Fruit fly (Drosophila melanogaster) whole organism, embryonic: ENCODE measurements around the gene trbl.

Experiments
- Abd-B ChIP-seq: fragments of 200-800 bp; sonication (Bioruptor generic); optimal IDR thresholded peaks from 2 replicates; lab custom pipeline; 2018; ENCODE audit warnings: missing biosample characterization, mild to moderate bottlenecking, missing genetic modification characterization, moderate library complexity
- BEAF-32 ChIP-seq: fragments of 200-800 bp; sonication (Bioruptor generic); optimal IDR thresholded peaks from 3 replicates; lab custom pipeline; 2017; ENCODE audit warnings: missing biosample characterization, missing genetic modification characterization, mild to moderate bottlenecking, moderate library complexity, missing genetic modification reagents
- CG10267 ChIP-seq: fragments of 200-800 bp; sonication (Bioruptor generic); optimal IDR thresholded peaks from 2 replicates; lab custom pipeline; 2018; ENCODE audit warnings: missing biosample characterization, mild to moderate bottlenecking, missing genetic modification characterization, moderate library complexity
- CG14710 ChIP-seq: fragments of 200-800 bp; sonication (Bioruptor generic); optimal IDR thresholded peaks from 3 replicates; lab custom pipeline; 2019; ENCODE audit warnings: missing biosample characterization, mild to moderate bottlenecking, missing genetic modification characterization, moderate library complexity
- CG16813 ChIP-seq: fragments of 200-800 bp; sonication (Bioruptor generic); IDR thresholded peaks from 3 replicates; pipeline ENCODE4 v1.3.6; 2022; ENCODE audit warnings: missing biosample characterization, missing genetic modification characterization; ENCODE audit not compliant: partially characterized antibody
- CG2116 ChIP-seq: fragments of 200-800 bp; sonication (Bioruptor generic); optimal IDR thresholded peaks from 3 replicates; lab custom pipeline; 2018; ENCODE audit warnings: missing biosample characterization, mild to moderate bottlenecking, missing genetic modification characterization
- CG34224 ChIP-seq: fragments of 200-800 bp; sonication (Bioruptor generic); IDR thresholded peaks from 3 replicates; pipeline ENCODE4 v1.3.6; 2022; ENCODE audit warnings: missing biosample characterization, missing genetic modification characterization; ENCODE audit not compliant: partially characterized antibody
- CG3726 ChIP-seq: fragments of 200-800 bp; sonication (Bioruptor generic); IDR thresholded peaks from 3 replicates; pipeline ENCODE4, ENCODE4 v1.3.6; 2022; ENCODE audit warnings: missing biosample characterization, missing genetic modification characterization
- CG42726 ChIP-seq: fragments of 200-800 bp; sonication (Bioruptor generic); IDR thresholded peaks from 2 replicates; pipeline ENCODE4 v1.3.6; 2022; ENCODE audit warnings: missing biosample characterization, missing genetic modification characterization; ENCODE audit not compliant: partially characterized antibody
- CG4617 ChIP-seq: fragments of 200-800 bp; sonication (Bioruptor generic); optimal IDR thresholded peaks from 3 replicates; lab custom pipeline; 2016; ENCODE audit warnings: missing biosample characterization, missing genetic modification characterization, borderline replicate concordance
- CG4820 ChIP-seq: fragments of 200-800 bp; sonication (Bioruptor generic); optimal IDR thresholded peaks from 3 replicates; lab custom pipeline; 2016; ENCODE audit warnings: missing biosample characterization, missing genetic modification characterization
- CG5180 ChIP-seq: fragments of 200-800 bp; sonication (Bioruptor generic); optimal IDR thresholded peaks from 3 replicates; lab custom pipeline; 2017; ENCODE audit warnings: missing biosample characterization, missing genetic modification characterization, mild to moderate bottlenecking, moderate library complexity, missing genetic modification reagents
- CG6654 ChIP-seq: fragments of 200-800 bp; sonication (Bioruptor generic); optimal IDR thresholded peaks from 2 replicates; lab custom pipeline; 2017; ENCODE audit warnings: missing biosample characterization, mild to moderate bottlenecking, missing genetic modification characterization
- CG6791 ChIP-seq: fragments of 200-800 bp; sonication (Bioruptor generic); IDR thresholded peaks from 3 replicates; pipeline ENCODE4 v1.3.6; 2022; ENCODE audit warnings: missing biosample characterization, missing genetic modification characterization; ENCODE audit not compliant: partially characterized antibody
- CG8478 ChIP-seq: fragments of >200 bp; optimal IDR thresholded peaks from 2 replicates; lab custom pipeline; 2018
- CG9817 ChIP-seq: fragments of 200-800 bp; sonication (Bioruptor generic); optimal IDR thresholded peaks from 2 replicates; lab custom pipeline; 2018; ENCODE audit warnings: missing biosample characterization, mild to moderate bottlenecking, missing genetic modification characterization, moderate library complexity
- Camta ChIP-seq: fragments of 200-800 bp; sonication (Bioruptor generic); optimal IDR thresholded peaks from 2 replicates; lab custom pipeline; 2016; ENCODE audit warnings: missing biosample characterization, missing genetic modification characterization
- Doc3 ChIP-seq: fragments of 200-800 bp; sonication (Bioruptor generic); IDR thresholded peaks from 3 replicates; pipeline ENCODE4 v1.3.6; 2022; ENCODE audit warnings: missing biosample characterization, missing genetic modification characterization; ENCODE audit not compliant: partially characterized antibody
- Dref ChIP-seq: fragments of 200-800 bp; sonication (Bioruptor generic); IDR thresholded peaks from 2 replicates; pipeline ENCODE4 v1.3.6; 2022; ENCODE audit warnings: missing biosample characterization, missing genetic modification characterization
- Elba2 ChIP-seq: fragments of 200-800 bp; sonication (Bioruptor generic); optimal IDR thresholded peaks from 3 replicates; lab custom pipeline; 2016; ENCODE audit warnings: missing biosample characterization, missing genetic modification characterization
- Ets65A ChIP-seq: fragments of 200-800 bp; sonication (Bioruptor generic); peaks from one replicate; lab custom pipeline; 2016; ENCODE audit warnings: missing biosample characterization, missing genetic modification characterization
- Ets97D ChIP-seq: fragments of 200-800 bp; sonication (Bioruptor generic); optimal IDR thresholded peaks from 3 replicates; lab custom pipeline; 2016; ENCODE audit warnings: missing biosample characterization, missing genetic modification characterization
- GATAe ChIP-seq: fragments of 200-800 bp; sonication (Bioruptor generic); conservative IDR thresholded peaks from 2 replicates; pipeline ENCODE4 v1.3.6; 2022; ENCODE audit warnings: missing biosample characterization, missing genetic modification characterization
- HmgZ ChIP-seq: fragments of 200-800 bp; sonication (Bioruptor generic); optimal IDR thresholded peaks from 2 replicates; lab custom pipeline; 2018; ENCODE audit warnings: missing biosample characterization, mild to moderate bottlenecking, missing genetic modification characterization
- Hsf ChIP-seq: fragments of 200-800 bp; sonication (Bioruptor generic); optimal IDR thresholded peaks from 3 replicates; lab custom pipeline; 2016; ENCODE audit warnings: missing biosample characterization, missing genetic modification characterization
- NfI ChIP-seq: fragments of 200-800 bp; sonication (Bioruptor generic); optimal IDR thresholded peaks from 3 replicates; lab custom pipeline; 2018; ENCODE audit warnings: missing biosample characterization, mild to moderate bottlenecking, missing genetic modification characterization, moderate library complexity
- Scr ChIP-seq: fragments of 200-800 bp; sonication (Bioruptor generic); IDR thresholded peaks from 2 replicates; pipeline ENCODE4 v1.3.6; 2022; ENCODE audit warnings: missing biosample characterization, missing genetic modification characterization; ENCODE audit not compliant: partially characterized antibody
- Side ChIP-seq: fragments of 200-800 bp; sonication (Bioruptor generic); optimal IDR thresholded peaks from 2 replicates; lab custom pipeline; 2016; ENCODE audit warnings: missing biosample characterization, missing genetic modification characterization
- Sin3A ChIP-seq: fragments of >200 bp; optimal IDR thresholded peaks from 2 replicates; lab custom pipeline; 2018
- amos ChIP-seq: fragments of 200-800 bp; sonication (Bioruptor generic); IDR thresholded peaks from 2 replicates; pipeline ENCODE4 v1.3.6; 2022; ENCODE audit warnings: missing biosample characterization, missing genetic modification characterization; ENCODE audit not compliant: partially characterized antibody
- ash1 ChIP-seq: fragments of 200-800 bp; sonication (Bioruptor generic); optimal IDR thresholded peaks from 2 replicates; lab custom pipeline; 2018; ENCODE audit warnings: missing biosample characterization, mild to moderate bottlenecking, missing genetic modification characterization
- btn ChIP-seq: fragments of 200-800 bp; sonication (Bioruptor generic); optimal IDR thresholded peaks from 2 replicates; lab custom pipeline; 2016; ENCODE audit warnings: missing biosample characterization, missing genetic modification characterization
- croc ChIP-seq: fragments of 200-800 bp; sonication (Bioruptor generic); conservative IDR thresholded peaks from 3 replicates; pipeline ENCODE4 v1.3.6; 2022; ENCODE audit warnings: missing biosample characterization, missing genetic modification characterization
- crp ChIP-seq, 2 experiments: fragments of 200-800 bp; sonication (Bioruptor generic); optimal IDR thresholded peaks; 2 replicates in 1 of 2; 3 replicates in 1 of 2; lab custom pipeline; 2017; ENCODE audit warnings: missing biosample characterization in 2 of 2, missing genetic modification characterization in 2 of 2, mild to moderate bottlenecking in 1 of 2, moderate library complexity in 1 of 2
- ems ChIP-seq: fragments of 200-800 bp; sonication (Bioruptor generic); optimal IDR thresholded peaks from 3 replicates; lab custom pipeline; 2016; ENCODE audit warnings: missing biosample characterization, missing genetic modification characterization
- fd3F ChIP-seq: fragments of 200-800 bp; sonication (Bioruptor generic); optimal IDR thresholded peaks from 2 replicates; lab custom pipeline; 2018; ENCODE audit warnings: missing biosample characterization, mild to moderate bottlenecking, missing genetic modification characterization, moderate library complexity
- hbn ChIP-seq: fragments of 200-800 bp; sonication (Bioruptor generic); IDR thresholded peaks from 2 replicates; pipeline ENCODE4 v1.3.6; 2022; ENCODE audit warnings: missing biosample characterization, missing genetic modification characterization; ENCODE audit not compliant: partially characterized antibody
- knrl ChIP-seq: fragments of 200-800 bp; sonication (Bioruptor generic); IDR thresholded peaks from 3 replicates; pipeline ENCODE4 v1.3.6; 2022; ENCODE audit warnings: missing biosample characterization, missing genetic modification characterization; ENCODE audit not compliant: partially characterized antibody
- nerfin-2 ChIP-seq: fragments of 200-800 bp; sonication (Bioruptor generic); IDR thresholded peaks from 2 replicates; pipeline ENCODE4 v1.3.6; 2022; ENCODE audit warnings: missing biosample characterization, missing genetic modification characterization; ENCODE audit not compliant: partially characterized antibody
- pzg ChIP-seq: fragments of 200-800 bp; sonication (Bioruptor generic); optimal IDR thresholded peaks from 3 replicates; lab custom pipeline; 2018; ENCODE audit warnings: missing biosample characterization, mild to moderate bottlenecking, missing genetic modification characterization, moderate library complexity
- sna ChIP-seq: fragments of 200-800 bp; sonication (Bioruptor generic); IDR thresholded peaks from 2 replicates; pipeline ENCODE4 v1.3.6; 2022; ENCODE audit warnings: missing biosample characterization, missing genetic modification characterization; ENCODE audit not compliant: partially characterized antibody
- tna ChIP-seq: fragments of 200-800 bp; sonication (Bioruptor generic); IDR thresholded peaks from 2 replicates; pipeline ENCODE4 v1.3.6; 2022; ENCODE audit warnings: missing biosample characterization, missing genetic modification characterization; ENCODE audit not compliant: partially characterized antibody
- trem ChIP-seq: fragments of 200-800 bp; optimal IDR thresholded peaks from 3 replicates; lab custom pipeline; 2019; ENCODE audit warnings: missing biosample characterization, mild to moderate bottlenecking, missing genetic modification characterization, moderate library complexity
- unc-4 ChIP-seq: fragments of 200-800 bp; sonication (Bioruptor generic); IDR thresholded peaks from 2 replicates; pipeline ENCODE4 v1.3.6; 2022; ENCODE audit warnings: missing biosample characterization, missing genetic modification characterization; ENCODE audit not compliant: partially characterized antibody
- zen2 ChIP-seq: fragments of 200-800 bp; sonication (Bioruptor generic); IDR thresholded peaks from 3 replicates; pipeline ENCODE4 v1.3.6; 2022; ENCODE audit warnings: missing biosample characterization, missing genetic modification characterization; ENCODE audit not compliant: partially characterized antibody

Gene trbl

DNA sequence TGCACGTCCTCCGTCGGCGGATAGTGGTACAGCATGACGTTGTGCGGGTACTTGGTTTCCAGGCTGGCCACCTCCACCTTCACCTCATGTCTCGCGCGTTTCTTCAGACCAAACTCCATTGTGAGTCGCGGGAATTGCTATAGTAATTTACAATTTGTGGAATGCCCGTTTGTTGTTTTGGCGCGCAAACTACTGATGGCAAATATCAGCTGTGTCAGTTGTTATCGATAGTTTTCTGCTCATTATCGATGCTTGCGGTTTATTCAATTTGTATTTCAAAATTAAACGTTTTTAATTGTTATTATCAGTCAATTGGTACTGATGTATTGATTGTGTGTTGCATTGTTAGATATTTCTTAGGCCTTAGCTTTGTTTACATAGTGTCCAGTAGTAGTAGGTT lies 40.0 kb downstream of the trbl start, which contains the start of gene Prim2 (continued):
- no peak for TF ChIP-seq Abd-B (GFP tag; lab: Kevin White, UChicago)
- no peak for TF ChIP-seq CG9817 (tag; lab: Kevin White, UChicago)
- peak; percentile 16 for TF ChIP-seq Sin3A (lab: Kevin White, UChicago)
- no peak for TF ChIP-seq CG4617 (GFP tag; lab: Kevin White, UChicago)
- no peak for TF ChIP-seq Elba2
- TF ChIP-seq zen2 = peak; percentile 61; the same call in 2 of the 3 replicates
- no peak for TF ChIP-seq btn (GFP tag; lab: Kevin White, UChicago)
- TF ChIP-seq Scr (GFP tag; lab: Robert Waterston, UW) = peak; percentile 70
- peak; percentile 69 for TF ChIP-seq sna (GFP tag; lab: Robert Waterston, UW)
- TF ChIP-seq fd3F (GFP tag; lab: Kevin White, UChicago) = no peak
- no peak for TF ChIP-seq GATAe
- TF ChIP-seq ash1 (GFP tag; lab: Kevin White, UChicago) = no peak
- peak; percentile 69 for TF ChIP-seq CG34224 (GFP tag; lab: Robert Waterston, UW)
- no peak for TF ChIP-seq Camta
- peak; percentile 75 for TF ChIP-seq Dref (GFP tag; lab: Robert Waterston, UW)
- peak; percentile 21 for TF ChIP-seq CG10267 (tag; lab: Kevin White, UChicago)
- no peak for TF ChIP-seq CG5180 (GFP tag; lab: Kevin White, UChicago)

- no peak for TF ChIP-seq croc (GFP tag; lab: Robert Waterston, UW)
- TF ChIP-seq Ets65A (GFP tag; lab: Kevin White, UChicago) = peak; percentile 27
These were observed 43.2 kb downstream of the trbl start, which contains the start of gene CG5665 for dm6 chr3L:20358212-20358611. TSS of gene CG5665 (plus strand) at chr3L:20358512.

dm6 chr3L:20356613-20357012 lies 44.8 kb downstream of the trbl start, which contains the start of gene kin17:
TSS of gene kin17 (plus strand) at chr3L:20356807.
- TF ChIP-seq sna (GFP tag; lab: Robert Waterston, UW) (peak; percentile 51; the same call in 1 of the 2 replicates), knrl (GFP tag; lab: Robert Waterston, UW) (peak; percentile 64), hbn (peak; percentile 65; the same call in 1 of the 2 replicates), unc-4 (GFP tag; lab: Robert Waterston, UW) (peak; percentile 74), CG8478 (lab: Kevin White, UChicago) (no peak), NfI (GFP tag; lab: Kevin White, UChicago) (no peak), CG14710 (tag; lab: Kevin White, UChicago) (peak; percentile 39), nerfin-2 (0 out of 2 replicates have a peak, but pooled peaks have one; percentile 26), CG4820 (GFP tag; lab: Kevin White, UChicago) (no peak), ems (GFP tag; lab: Kevin White, UChicago) (no peak), CG2116 (GFP tag; lab: Kevin White, UChicago) (peak; percentile 2), CG16813 (GFP tag; lab: Robert Waterston, UW) (peak; percentile 71), CG3726 (GFP tag; lab: Robert Waterston, UW) (no peak), BEAF-32 (peak; percentile 80), trem (tag; lab: Kevin White, UChicago) (peak; percentile 64), crp (GFP tag; optimal IDR thresholded peaks at IDR 0.05; lab: Kevin White, UChicago) (peak in 1 of 2 experiments; percentile 60), ash1 (GFP tag; lab: Kevin White, UChicago) (no peak), Hsf (GFP tag; lab: Kevin White, UChicago) (no peak), CG6654 (GFP tag; lab: Kevin White, UChicago) (no peak), Doc3 (GFP tag; lab: Robert Waterston, UW) (peak; percentile 45; the same call in 1 of the 3 replicates), Side (no peak), pzg (GFP tag; lab: Kevin White, UChicago) (peak; percentile 78), Elba2 (peak; percentile 57), CG6791 (GFP tag; lab: Robert Waterston, UW) (peak; percentile 73; the same call in 2 of the 3 replicates), tna (GFP tag; lab: Robert Waterston, UW) (peak; percentile 55; the same call in 1 of the 2 replicates), CG34224 (GFP tag; lab: Robert Waterston, UW) (peak; percentile 68), HmgZ (tag; lab: Kevin White, UChicago) (peak; percentile 24), CG42726 (GFP tag; lab: Robert Waterston, UW) (no peak), amos (peak; percentile 72), Ets97D (GFP tag; lab: Kevin White, UChicago) (peak; percentile 1)
